Fruit fly (Drosophila melanogaster): Measurements from ENCODE around the gene CG32163.

dm6 chr3L:16545511-16545910 is 41.4 kb upstream of the CG32163 start, which contains the start of gene CG13033:
- TF ChIP-seq Met (GFP tag; optimal IDR thresholded peaks at IDR 0.05) (no peak), net (GFP tag; optimal IDR thresholded peaks at IDR 0.05) (no peak), CG32006 (GFP tag; optimal IDR thresholded peaks at IDR 0.05) (no peak), CG6808 (GFP tag; optimal IDR thresholded peaks at IDR 0.05) (no peak), Ets96B (tag; optimal IDR thresholded peaks at IDR 0.05) (no peak), CG8319 (GFP tag; optimal IDR thresholded peaks at IDR 0.05) (no peak), ss (GFP tag; optimal IDR thresholded peaks at IDR 0.05) (no peak), achi (GFP tag; optimal IDR thresholded peaks at IDR 0.05) (no peak), Hr39 (GFP tag; optimal IDR thresholded peaks at IDR 0.05) (no peak), Lpt (GFP tag; optimal IDR thresholded peaks at IDR 0.05) (no peak), Sox102F (GFP tag; optimal IDR thresholded peaks at IDR 0.05) (no peak), CG31627 (GFP tag; optimal IDR thresholded peaks at IDR 0.05) (no peak), Hr4 (GFP tag; optimal IDR thresholded peaks at IDR 0.05) (no peak), topi (GFP tag; optimal IDR thresholded peaks at IDR 0.05) (no peak)
